Worm (Caenorhabditis elegans) whole organism, L3 larva: ENCODE measurements around the gene C01G12.9.

ENCODE experiments used
- ama-1 ChIP-seq: fragments of 150-350 bp; optimal IDR thresholded peaks from 2 replicates; lab custom pipeline; 2018
- pha-4 ChIP-seq: fragments of 150-350 bp; optimal IDR thresholded peaks from 2 replicates; lab custom pipeline; 2014; ENCODE audit warnings: missing biosample characterization, missing genetic modification reagents, missing genetic modification characterization

- TF ChIP-seq ama-1: no peak
- TF ChIP-seq pha-4 (tag; lab: Kevin White, UChicago): no peak
Measured at ce11 chrII:14593281-14593680, 14.5 kb downstream of the C01G12.9 start, which contains the start of gene catp-4.
